Worm (Caenorhabditis elegans) whole organism, L4/young adult: ENCODE data around the gene K07C11.10.

ENCODE experiments used
- W03F9.2 ChIP-seq: fragments of 150-350 bp; optimal IDR thresholded peaks from 2 replicates; lab custom pipeline; 2014; ENCODE audit warnings: missing biosample characterization, missing genetic modification characterization
- dao-5 ChIP-seq: sonication (generic microtip); optimal IDR thresholded peaks from 2 replicates; lab custom pipeline; 2016; ENCODE audit warnings: missing genotype, missing genetic modification characterization, moderate library complexity, missing compliant biosample characterization
- him-1 ChIP-seq: sonication (generic microtip); optimal IDR thresholded peaks from 2 replicates; lab custom pipeline; 2016; ENCODE audit warnings: missing genotype, missing genetic modification reagents, missing genetic modification characterization, missing compliant biosample characterization

- TF ChIP-seq dao-5 (tag; lab: Kevin White, UChicago) (no peak), W03F9.2 (tag; lab: Kevin White, UChicago) (no peak), him-1 (tag; lab: Kevin White, UChicago) (no peak)
Observed at ce11 chrV:8262212-8262611, 35.5 kb upstream of the K07C11.10 start.
